Fruit fly (Drosophila melanogaster) whole organism, pupa: ENCODE data around the gene Spn75F.

Experiments used
- CG10348 ChIP-seq: fragments of 200-800 bp; sonication (Bioruptor generic); IDR thresholded peaks from 2 replicates; pipeline ENCODE4 v1.3.6; 2022; ENCODE audit warnings: missing biosample characterization, missing genetic modification characterization
- CG12605 ChIP-seq: fragments of 200-800 bp; sonication (Bioruptor generic); IDR thresholded peaks from 2 replicates; pipeline ENCODE4 v1.3.6; 2022; ENCODE audit warnings: missing biosample characterization, missing genetic modification characterization
- CG13204 ChIP-seq: fragments of 200-800 bp; sonication (Bioruptor generic); optimal IDR thresholded peaks from 2 replicates; lab custom pipeline; 2018; ENCODE audit warnings: missing biosample characterization, mild to moderate bottlenecking, missing genetic modification characterization, moderate library complexity
- CG14655 ChIP-seq: fragments of 200-800 bp; sonication (Bioruptor generic); optimal IDR thresholded peaks from 3 replicates; lab custom pipeline; 2017; ENCODE audit warnings: mild to moderate bottlenecking, missing biosample characterization, missing genetic modification reagents, missing genetic modification characterization
- CG15710 ChIP-seq: fragments of 200-800 bp; sonication (Bioruptor generic); optimal IDR thresholded peaks from 2 replicates; lab custom pipeline; 2018; ENCODE audit warnings: missing biosample characterization, mild to moderate bottlenecking, missing genetic modification characterization, moderate library complexity
- CG17806 ChIP-seq: fragments of 200-800 bp; sonication (Bioruptor generic); optimal IDR thresholded peaks from 2 replicates; lab custom pipeline; 2018; ENCODE audit warnings: missing biosample characterization, mild to moderate bottlenecking, missing genetic modification characterization, moderate library complexity
- CG32121 ChIP-seq: fragments of 200-800 bp; sonication (Bioruptor generic); IDR thresholded peaks from 2 replicates; pipeline ENCODE4 v1.3.6; 2022; ENCODE audit warnings: missing biosample characterization, missing genetic modification characterization
- CG34367 ChIP-seq: fragments of 200-800 bp; sonication (Bioruptor generic); optimal IDR thresholded peaks from 2 replicates; lab custom pipeline; 2018; ENCODE audit warnings: missing biosample characterization, mild to moderate bottlenecking, missing genetic modification characterization
- CG4496 ChIP-seq: fragments of 200-800 bp; sonication (Bioruptor generic); IDR thresholded peaks from 3 replicates; pipeline ENCODE4 v1.3.6; 2022; ENCODE audit warnings: missing biosample characterization, missing genetic modification characterization
- CG8159 ChIP-seq: fragments of 200-800 bp; sonication (Bioruptor generic); optimal IDR thresholded peaks from 3 replicates; lab custom pipeline; 2018; ENCODE audit warnings: missing biosample characterization, mild to moderate bottlenecking, missing genetic modification characterization, moderate library complexity
- CG8301 ChIP-seq: fragments of 200-800 bp; sonication (Bioruptor generic); optimal IDR thresholded peaks from 2 replicates; lab custom pipeline; 2018; ENCODE audit warnings: missing biosample characterization, mild to moderate bottlenecking, missing genetic modification characterization
- CG9948 ChIP-seq: fragments of 200-800 bp; sonication (Bioruptor generic); optimal IDR thresholded peaks from 2 replicates; lab custom pipeline; 2018; ENCODE audit warnings: missing biosample characterization, mild to moderate bottlenecking, missing genetic modification characterization, moderate library complexity
- D1 ChIP-seq: fragments of 200-800 bp; sonication (Bioruptor generic); optimal IDR thresholded peaks from 2 replicates; lab custom pipeline; 2018; ENCODE audit warnings: missing biosample characterization, mild to moderate bottlenecking, missing genetic modification characterization, moderate library complexity
- EcR ChIP-seq: fragments of 200-800 bp; sonication (Bioruptor generic); optimal IDR thresholded peaks from 3 replicates; lab custom pipeline; 2019; ENCODE audit warnings: missing biosample characterization, missing genetic modification characterization, mild to moderate bottlenecking, moderate library complexity, missing genetic modification reagents
- Ets98B ChIP-seq: fragments of 200-800 bp; sonication (Bioruptor generic); IDR thresholded peaks from 2 replicates; pipeline ENCODE4 v1.3.6; 2022; ENCODE audit warnings: missing biosample characterization, missing genetic modification characterization
- Pif1A ChIP-seq: fragments of 200-800 bp; sonication (Bioruptor generic); optimal IDR thresholded peaks from 3 replicates; lab custom pipeline; 2016; ENCODE audit warnings: missing biosample characterization, missing genetic modification characterization
- Pif1B ChIP-seq: fragments of 200-800 bp; sonication (Bioruptor generic); optimal IDR thresholded peaks from 3 replicates; lab custom pipeline; 2016; ENCODE audit warnings: missing biosample characterization, missing genetic modification characterization
- Snoo ChIP-seq: fragments of 200-800 bp; sonication (Bioruptor generic); optimal IDR thresholded peaks from 3 replicates; lab custom pipeline; 2017; ENCODE audit warnings: missing biosample characterization, mild to moderate bottlenecking, missing genetic modification characterization, inconsistent platforms
- fd96Ca ChIP-seq: fragments of 200-800 bp; sonication (Bioruptor generic); IDR thresholded peaks from 3 replicates; pipeline ENCODE4 v1.3.6; 2022; ENCODE audit warnings: missing biosample characterization, missing genetic modification characterization
- gl ChIP-seq: fragments of 200-800 bp; sonication (Bioruptor generic); optimal IDR thresholded peaks from 2 replicates; lab custom pipeline; 2018; ENCODE audit warnings: missing biosample characterization, mild to moderate bottlenecking, missing genetic modification characterization
- rn ChIP-seq: fragments of 200-800 bp; sonication (Bioruptor generic); IDR thresholded peaks from 2 replicates; pipeline ENCODE4 v1.3.6; 2022; ENCODE audit warnings: missing biosample characterization, missing genetic modification characterization

Gene Spn75F

dm6 chr3L:19162586-19163310 is 33.3 kb upstream of the Spn75F start:
- TF ChIP-seq Snoo (peak; percentile 72), fd96Ca (no peak), CG12605 (GFP tag; lab: Robert Waterston, UW) (no peak), CG10348 (GFP tag; lab: Robert Waterston, UW) (no peak), CG9948 (tag; lab: Kevin White, UChicago) (peak; percentile 71), CG15710 (peak; percentile 80), CG4496 (GFP tag; lab: Robert Waterston, UW) (no peak), Pif1B (GFP tag; lab: Kevin White, UChicago) (peak; percentile 30), EcR (GFP tag; lab: Kevin White, UChicago) (no peak), gl (tag; lab: Kevin White, UChicago) (peak; percentile 26), CG13204 (GFP tag; lab: Kevin White, UChicago) (peak; percentile 40), CG8159 (tag; lab: Kevin White, UChicago) (peak; percentile 89), CG8301 (peak; percentile 43), CG17806 (tag; lab: Kevin White, UChicago) (peak; percentile 72), Pif1A (peak; percentile 40), Ets98B (GFP tag; lab: Robert Waterston, UW) (no peak), rn (GFP tag; lab: Robert Waterston, UW) (no peak), CG34367 (tag; lab: Kevin White, UChicago) (peak; percentile 61), CG14655 (peak; percentile 33), D1 (tag; lab: Kevin White, UChicago) (peak; percentile 29), CG32121 (GFP tag; lab: Robert Waterston, UW) (no peak)
- TF ChIP-seq, all 21 proteins: peak for 13

dm6 chr3L:19161291-19161690 is 31.8 kb upstream of the Spn75F start:
- no peak for TF ChIP-seq Pif1B (GFP tag; lab: Kevin White, UChicago)
- no peak for TF ChIP-seq D1 (tag; lab: Kevin White, UChicago)
- TF ChIP-seq CG15710 = no peak
- no peak for TF ChIP-seq rn (GFP tag; lab: Robert Waterston, UW)
- TF ChIP-seq CG34367 (tag; lab: Kevin White, UChicago) = no peak
- TF ChIP-seq CG32121 (GFP tag; lab: Robert Waterston, UW) = no peak
- no peak for TF ChIP-seq Pif1A
- TF ChIP-seq Ets98B (GFP tag; lab: Robert Waterston, UW) = no peak
- TF ChIP-seq gl (tag; lab: Kevin White, UChicago) = no peak
- TF ChIP-seq fd96Ca = no peak
- TF ChIP-seq CG9948 (tag; lab: Kevin White, UChicago) = no peak
- TF ChIP-seq Snoo = no peak
- TF ChIP-seq CG8159 (tag; lab: Kevin White, UChicago) = no peak
- no peak for TF ChIP-seq CG13204 (GFP tag; lab: Kevin White, UChicago)

DNA sequence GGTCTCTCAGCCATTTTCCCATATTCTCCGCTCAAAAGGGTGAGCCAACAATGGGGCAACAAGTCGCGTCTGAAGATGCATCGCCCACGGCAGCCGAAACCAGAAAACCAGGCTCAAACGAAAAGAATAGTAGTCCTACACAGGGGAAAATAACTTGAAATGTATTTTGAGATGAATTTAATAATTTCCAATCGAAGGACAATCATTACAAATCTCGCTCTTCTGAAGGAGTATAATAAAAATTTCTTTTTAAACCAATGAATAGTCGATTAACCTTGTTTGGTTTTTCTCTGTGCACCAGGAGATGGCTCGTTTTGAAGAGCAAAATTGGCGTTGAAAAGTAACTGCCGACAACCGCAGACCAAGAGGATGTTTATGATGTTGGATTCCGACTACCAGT is 30.4 kb upstream of the Spn75F start:
- TF ChIP-seq CG8159 (tag; lab: Kevin White, UChicago) (peak; percentile 92), CG12605 (GFP tag; lab: Robert Waterston, UW) (peak; percentile 84), Snoo (peak; percentile 77), CG10348 (GFP tag; lab: Robert Waterston, UW) (no peak), CG9948 (tag; lab: Kevin White, UChicago) (peak; percentile 86), EcR (GFP tag; lab: Kevin White, UChicago) (peak; percentile 43), Pif1A (peak; percentile 91), CG13204 (GFP tag; lab: Kevin White, UChicago) (peak; percentile 80), CG32121 (GFP tag; lab: Robert Waterston, UW) (peak; percentile 51), Ets98B (GFP tag; lab: Robert Waterston, UW) (peak; percentile 67), CG4496 (GFP tag; lab: Robert Waterston, UW) (peak; percentile 89), CG34367 (tag; lab: Kevin White, UChicago) (peak; percentile 90), gl (tag; lab: Kevin White, UChicago) (peak; percentile 82), Pif1B (GFP tag; lab: Kevin White, UChicago) (peak; percentile 94), fd96Ca (peak; percentile 79), CG8301 (peak; percentile 86), CG15710 (peak; percentile 91), CG17806 (tag; lab: Kevin White, UChicago) (peak; percentile 93), CG14655 (peak; percentile 90), rn (GFP tag; lab: Robert Waterston, UW) (peak; percentile 61), D1 (tag; lab: Kevin White, UChicago) (peak; percentile 69)

dm6 chr3L:19158343-19158742 is 28.9 kb upstream of the Spn75F start:
- TF ChIP-seq CG13204 (GFP tag; lab: Kevin White, UChicago) (peak; percentile 14), CG9948 (tag; lab: Kevin White, UChicago) (no peak), EcR (GFP tag; lab: Kevin White, UChicago) (no peak), CG8301 (no peak), Snoo (no peak)
- TF ChIP-seq, all 21 proteins: peak for 1

dm6 chr3L:19156263-19156662 is 26.8 kb upstream of the Spn75F start:
- TF ChIP-seq CG12605 (GFP tag; lab: Robert Waterston, UW) = no peak

- TF ChIP-seq CG32121 (GFP tag; lab: Robert Waterston, UW) = no peak
- no peak for TF ChIP-seq CG12605 (GFP tag; lab: Robert Waterston, UW)
- TF ChIP-seq gl (tag; lab: Kevin White, UChicago) = no peak
- TF ChIP-seq CG8159 (tag; lab: Kevin White, UChicago) = no peak
- TF ChIP-seq Pif1B (GFP tag; lab: Kevin White, UChicago) = no peak
- TF ChIP-seq D1 (tag; lab: Kevin White, UChicago) = no peak
- no peak for TF ChIP-seq Snoo
- TF ChIP-seq CG34367 (tag; lab: Kevin White, UChicago) = no peak
Measured at dm6 chr3L:19155111-19155510, 25.6 kb upstream of the Spn75F start.
